Fruit fly (Drosophila melanogaster): ENCODE data around the gene dia.

Gene dia

DNA sequence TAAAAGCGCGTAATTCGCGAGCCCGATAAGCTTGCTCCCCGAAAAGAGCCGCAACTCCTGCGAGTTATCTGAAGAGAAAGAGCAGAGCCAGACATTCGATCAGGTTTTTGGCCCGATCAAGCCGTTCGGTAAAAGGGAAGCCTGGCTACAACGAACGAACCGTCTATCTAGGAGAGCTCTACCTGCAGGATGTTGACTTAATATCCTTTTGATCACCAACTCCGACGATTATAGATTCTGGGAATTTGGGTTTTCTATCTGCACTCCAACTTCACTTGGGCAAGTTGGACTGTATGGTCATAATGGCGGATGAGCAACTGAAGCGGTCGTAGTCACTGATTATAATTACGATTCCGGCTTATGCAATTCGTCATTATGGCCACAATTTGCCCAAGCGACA, 44.3 kb downstream of the dia start (continued):
- TF ChIP-seq CG16779 (tag; optimal IDR thresholded peaks at IDR 0.05), result no peak
- no peak for TF ChIP-seq vri (GFP tag; optimal IDR thresholded peaks at IDR 0.05)
- TF ChIP-seq ss (GFP tag; optimal IDR thresholded peaks at IDR 0.05), result peak; percentile 53 to 75
- TF ChIP-seq CG11902 (GFP tag; optimal IDR thresholded peaks at IDR 0.05), result peak; percentile 76
- peak; percentile 30 for TF ChIP-seq CG8632 (GFP tag; optimal IDR thresholded peaks at IDR 0.05)
- peak; percentile 91 for TF ChIP-seq CG6163 (GFP tag; IDR thresholded peaks at IDR 0.05)
- peak; percentile 81 for TF ChIP-seq Gug (GFP tag; IDR thresholded peaks at IDR 0.05)
- peak; percentile 73 for TF ChIP-seq dac (GFP tag; optimal IDR thresholded peaks at IDR 0.05)
- peak; percentile 45 for TF ChIP-seq Lpt (GFP tag; optimal IDR thresholded peaks at IDR 0.05)
- TF ChIP-seq eg (GFP tag; IDR thresholded peaks at IDR 0.05), result peak; percentile 88
- TF ChIP-seq acj6 (GFP tag; optimal IDR thresholded peaks at IDR 0.05), result peak; percentile 55
- peak; percentile 71 for TF ChIP-seq CG7368 (GFP tag; optimal IDR thresholded peaks at IDR 0.05)
- no peak for TF ChIP-seq Hr38 (GFP tag; optimal IDR thresholded peaks at IDR 0.05)
- TF ChIP-seq spab (GFP tag; optimal IDR thresholded peaks at IDR 0.05), result peak; percentile 37
- TF ChIP-seq Sox15 (GFP tag; optimal IDR thresholded peaks at IDR 0.05), result peak; percentile 42
- TF ChIP-seq topi (GFP tag; optimal IDR thresholded peaks at IDR 0.05), result peak; percentile 77
- peak; percentile 31 for TF ChIP-seq CG4318 (GFP tag; optimal IDR thresholded peaks at IDR 0.05)
- TF ChIP-seq CG6854 (GFP tag; optimal IDR thresholded peaks at IDR 0.05), result no peak
- peak; percentile 53 for TF ChIP-seq CG31627 (GFP tag; optimal IDR thresholded peaks at IDR 0.05)
- TF ChIP-seq Met (GFP tag; optimal IDR thresholded peaks at IDR 0.05), result peak; percentile 61
- TF ChIP-seq CG10631 (GFP tag; optimal IDR thresholded peaks at IDR 0.05), result peak; percentile 40
- peak; percentile 57 for TF ChIP-seq CG8319 (GFP tag; optimal IDR thresholded peaks at IDR 0.05)
- no peak for TF ChIP-seq Eip93F (GFP tag; optimal IDR thresholded peaks at IDR 0.05)
- peak; percentile 58 for TF ChIP-seq CG9139 (GFP tag; optimal IDR thresholded peaks at IDR 0.05)
- peak; percentile 59 for TF ChIP-seq CG10669 (GFP tag; optimal IDR thresholded peaks at IDR 0.05)
- peak; percentile 53 for TF ChIP-seq Hr39 (GFP tag; optimal IDR thresholded peaks at IDR 0.05)
- peak; percentile 49 for TF ChIP-seq Sox14 (GFP tag; optimal IDR thresholded peaks at IDR 0.05)
- TF ChIP-seq CG6792 (GFP tag; optimal IDR thresholded peaks at IDR 0.05), result peak; percentile 61
- peak; percentile 78 for TF ChIP-seq Ets96B (tag; optimal IDR thresholded peaks at IDR 0.05)
- peak; percentile 83 for TF ChIP-seq cyc (GFP tag; optimal IDR thresholded peaks at IDR 0.05)

dm6 chr2L:20802839-20803238, 44.9 kb downstream of the dia start:
- TF ChIP-seq CG10631 (GFP tag; optimal IDR thresholded peaks at IDR 0.05) (peak; percentile 15), Blimp-1 (GFP tag; optimal IDR thresholded peaks at IDR 0.05) (no peak), vri (GFP tag; optimal IDR thresholded peaks at IDR 0.05) (no peak), CG6276 (GFP tag; optimal IDR thresholded peaks at IDR 0.05) (peak; percentile 1), CG8119 (GFP tag; IDR thresholded peaks at IDR 0.05) (peak; percentile 17; the same call in 1 of the 3 replicates), CG32006 (GFP tag; optimal IDR thresholded peaks at IDR 0.05) (no peak), Hr4 (GFP tag; optimal IDR thresholded peaks at IDR 0.05) (peak; percentile 54), CG6163 (GFP tag; IDR thresholded peaks at IDR 0.05) (peak; percentile 42; the same call in 1 of the 3 replicates), Eip78C (GFP tag) (peak; percentile 73), net (GFP tag; optimal IDR thresholded peaks at IDR 0.05) (no peak), pdm3 (GFP tag; optimal IDR thresholded peaks at IDR 0.05) (no peak), spab (GFP tag; optimal IDR thresholded peaks at IDR 0.05) (no peak), CG11902 (GFP tag; optimal IDR thresholded peaks at IDR 0.05) (no peak), CG6808 (GFP tag; optimal IDR thresholded peaks at IDR 0.05) (no peak), OdsH (GFP tag; optimal IDR thresholded peaks at IDR 0.05) (no peak), achi (GFP tag; optimal IDR thresholded peaks at IDR 0.05) (no peak), eg (GFP tag; IDR thresholded peaks at IDR 0.05) (peak; percentile 61; the same call in 2 of the 3 replicates), CG11294 (GFP tag; IDR thresholded peaks at IDR 0.05) (no peak), CG9139 (GFP tag; optimal IDR thresholded peaks at IDR 0.05) (no peak), CG1621 (tag; optimal IDR thresholded peaks at IDR 0.05) (no peak), CG31627 (GFP tag; optimal IDR thresholded peaks at IDR 0.05) (no peak), dac (GFP tag; optimal IDR thresholded peaks at IDR 0.05) (no peak), Eip93F (GFP tag; optimal IDR thresholded peaks at IDR 0.05) (no peak), dsx (GFP tag; optimal IDR thresholded peaks at IDR 0.05; ENCODE audit: poor library complexity, severe bottlenecking) (no peak), Met (GFP tag; optimal IDR thresholded peaks at IDR 0.05) (no peak)
